Fruit fly (Drosophila melanogaster) whole organism, embryonic: ENCODE results near the gene CG7650.

Experiments
- B-H2 ChIP-seq: fragments of 200-800 bp; sonication (Bioruptor generic); optimal IDR thresholded peaks from 2 replicates; lab custom pipeline; 2018; ENCODE audit warnings: missing biosample characterization, mild to moderate bottlenecking, missing genetic modification characterization
- CG10147 ChIP-seq: fragments of 200-800 bp; sonication (Bioruptor generic); optimal IDR thresholded peaks from 2 replicates; lab custom pipeline; 2019; ENCODE audit warnings: missing biosample characterization, mild to moderate bottlenecking, missing genetic modification characterization, moderate library complexity
- CG12155 ChIP-seq: fragments of 200-800 bp; sonication (Bioruptor generic); optimal IDR thresholded peaks from 3 replicates; lab custom pipeline; 2016; ENCODE audit warnings: missing biosample characterization, missing genetic modification characterization
- CG1233 ChIP-seq: fragments of 200-800 bp; sonication (Bioruptor generic); optimal IDR thresholded peaks from 4 replicates; lab custom pipeline; 2018; ENCODE audit warnings: missing biosample characterization, mild to moderate bottlenecking, missing genetic modification characterization
- CG12769 ChIP-seq: fragments of 200-800 bp; sonication (Bioruptor generic); optimal IDR thresholded peaks from 2 replicates; lab custom pipeline; 2019; ENCODE audit warnings: missing biosample characterization, mild to moderate bottlenecking, missing genetic modification characterization, moderate library complexity
- CG14710 ChIP-seq: fragments of 200-800 bp; sonication (Bioruptor generic); optimal IDR thresholded peaks from 3 replicates; lab custom pipeline; 2019; ENCODE audit warnings: missing biosample characterization, mild to moderate bottlenecking, missing genetic modification characterization, moderate library complexity
- CG15011 ChIP-seq: fragments of 200-800 bp; sonication (Bioruptor generic); optimal IDR thresholded peaks from 3 replicates; lab custom pipeline; 2018; ENCODE audit warnings: missing biosample characterization, mild to moderate bottlenecking, missing genetic modification characterization
- CG1529 ChIP-seq: fragments of 200-800 bp; sonication (Bioruptor generic); optimal IDR thresholded peaks from 3 replicates; lab custom pipeline; 2018; ENCODE audit warnings: missing biosample characterization, missing genetic modification characterization
- CG15601 ChIP-seq: fragments of 200-800 bp; sonication (Bioruptor generic); optimal IDR thresholded peaks from 3 replicates; lab custom pipeline; 2019; ENCODE audit warnings: missing biosample characterization, mild to moderate bottlenecking, missing genetic modification characterization, moderate library complexity
- CG16813 ChIP-seq: fragments of 200-800 bp; sonication (Bioruptor generic); IDR thresholded peaks from 3 replicates; pipeline ENCODE4 v1.3.6; 2022; ENCODE audit warnings: missing biosample characterization, missing genetic modification characterization; ENCODE audit not compliant: partially characterized antibody
- CG18599 ChIP-seq: fragments of 200-800 bp; sonication (Bioruptor generic); optimal IDR thresholded peaks from 3 replicates; lab custom pipeline; 2017; ENCODE audit warnings: missing biosample characterization, missing genetic modification characterization, mild to moderate bottlenecking, moderate library complexity, missing genetic modification reagents
- CG18764 ChIP-seq: fragments of 200-800 bp; sonication (Bioruptor generic); optimal IDR thresholded peaks from 3 replicates; lab custom pipeline; 2016; ENCODE audit warnings: missing biosample characterization, missing genetic modification characterization
- CG2120 ChIP-seq: fragments of 200-800 bp; sonication (Bioruptor generic); optimal IDR thresholded peaks from 3 replicates; lab custom pipeline; 2016; ENCODE audit warnings: missing biosample characterization, missing genetic modification characterization
- CG2129 ChIP-seq: fragments of 200-800 bp; sonication (Bioruptor generic); IDR thresholded peaks from 2 replicates; pipeline ENCODE4 v1.3.6; 2022; ENCODE audit warnings: missing biosample characterization, missing genetic modification characterization; ENCODE audit not compliant: partially characterized antibody
- CG2202 ChIP-seq: fragments of 200-800 bp; sonication (Bioruptor generic); optimal IDR thresholded peaks from 2 replicates; lab custom pipeline; 2018; ENCODE audit warnings: missing biosample characterization, mild to moderate bottlenecking, missing genetic modification characterization
- CG32772 ChIP-seq: fragments of 200-800 bp; sonication (Bioruptor generic); IDR thresholded peaks from 2 replicates; pipeline ENCODE4 v1.3.6; 2022; ENCODE audit warnings: missing biosample characterization, missing genetic modification characterization
- CG34376 ChIP-seq: fragments of 200-800 bp; sonication (Bioruptor generic); optimal IDR thresholded peaks from 2 replicates; lab custom pipeline; 2018; ENCODE audit warnings: missing biosample characterization, mild to moderate bottlenecking, missing genetic modification characterization
- CG7928 ChIP-seq: fragments of 200-800 bp; sonication (Bioruptor generic); optimal IDR thresholded peaks from 2 replicates; lab custom pipeline; 2017; ENCODE audit warnings: missing biosample characterization, mild to moderate bottlenecking, missing genetic modification characterization
- Doc3 ChIP-seq: fragments of 200-800 bp; sonication (Bioruptor generic); IDR thresholded peaks from 3 replicates; pipeline ENCODE4 v1.3.6; 2022; ENCODE audit warnings: missing biosample characterization, missing genetic modification characterization; ENCODE audit not compliant: partially characterized antibody
- HLHmδ ChIP-seq: fragments of 200-800 bp; sonication (Bioruptor generic); optimal IDR thresholded peaks from 2 replicates; lab custom pipeline; 2018; ENCODE audit warnings: missing biosample characterization, mild to moderate bottlenecking, missing genetic modification characterization, moderate library complexity
- Jarid2 ChIP-seq: fragments of 200-800 bp; sonication (Bioruptor generic); optimal IDR thresholded peaks from 3 replicates; lab custom pipeline; 2017; ENCODE audit warnings: mild to moderate bottlenecking, missing biosample characterization, missing genetic modification reagents, missing genetic modification characterization
- Mrtf ChIP-seq: fragments of 200-800 bp; sonication (Bioruptor generic); IDR thresholded peaks from 3 replicates; pipeline ENCODE4 v1.3.6; 2022; ENCODE audit warnings: missing biosample characterization, missing genetic modification characterization
- Myb ChIP-seq: fragments of 200-800 bp; sonication (Bioruptor generic); optimal IDR thresholded peaks from 2 replicates; lab custom pipeline; 2016; ENCODE audit warnings: missing biosample characterization, missing genetic modification characterization
- NFAT ChIP-seq: fragments of 200-800 bp; sonication (Bioruptor generic); IDR thresholded peaks from 2 replicates; pipeline ENCODE4 v1.3.6; 2022; ENCODE audit warnings: missing biosample characterization, missing genetic modification characterization
- Nf-YA ChIP-seq: fragments of 200-800 bp; sonication (Bioruptor generic); IDR thresholded peaks from 2 replicates; pipeline ENCODE4 v1.3.6; 2022; ENCODE audit warnings: missing biosample characterization, missing genetic modification characterization
- Oli ChIP-seq: fragments of 200-800 bp; sonication (Bioruptor generic); optimal IDR thresholded peaks from 2 replicates; lab custom pipeline; 2018; ENCODE audit warnings: missing biosample characterization, mild to moderate bottlenecking, missing genetic modification characterization, moderate library complexity
- Optix ChIP-seq: fragments of 200-800 bp; sonication (Bioruptor generic); IDR thresholded peaks from 3 replicates; pipeline ENCODE4 v1.3.6; 2022; ENCODE audit warnings: missing biosample characterization, missing genetic modification characterization
- Ravus ChIP-seq: fragments of 200-800 bp; sonication (Bioruptor generic); IDR thresholded peaks from 2 replicates; pipeline ENCODE4 v1.3.6; 2022; ENCODE audit warnings: missing biosample characterization, missing genetic modification characterization
- Sin3A ChIP-seq: fragments of >200 bp; optimal IDR thresholded peaks from 2 replicates; lab custom pipeline; 2018
- Sox102F ChIP-seq: fragments of 200-800 bp; sonication (Bioruptor generic); optimal IDR thresholded peaks from 2 replicates; lab custom pipeline; 2018; ENCODE audit warnings: missing biosample characterization, mild to moderate bottlenecking, missing genetic modification characterization, moderate library complexity
- ash1 ChIP-seq: fragments of 200-800 bp; sonication (Bioruptor generic); optimal IDR thresholded peaks from 2 replicates; lab custom pipeline; 2018; ENCODE audit warnings: missing biosample characterization, mild to moderate bottlenecking, missing genetic modification characterization
- ato ChIP-seq: fragments of 200-800 bp; sonication (Bioruptor generic); IDR thresholded peaks from 2 replicates; pipeline ENCODE4 v1.3.6; 2022; ENCODE audit warnings: missing biosample characterization, missing genetic modification characterization; ENCODE audit not compliant: partially characterized antibody
- bab2 ChIP-seq: fragments of 200-800 bp; sonication (Bioruptor generic); optimal IDR thresholded peaks from 2 replicates; lab custom pipeline; 2016; ENCODE audit warnings: missing biosample characterization, missing genetic modification characterization
- br ChIP-seq: fragments of >200 bp; optimal IDR thresholded peaks from 2 replicates; lab custom pipeline; 2017
- btn ChIP-seq: fragments of 200-800 bp; sonication (Bioruptor generic); optimal IDR thresholded peaks from 2 replicates; lab custom pipeline; 2016; ENCODE audit warnings: missing biosample characterization, missing genetic modification characterization
- ftz-f1 ChIP-seq: fragments of 200-800 bp; sonication (Bioruptor generic); optimal IDR thresholded peaks from 2 replicates; lab custom pipeline; 2016; ENCODE audit warnings: missing biosample characterization, missing genetic modification characterization
- h ChIP-seq: fragments of >200 bp; optimal IDR thresholded peaks from 2 replicates; lab custom pipeline; 2017
- jigr1 ChIP-seq: fragments of 200-800 bp; sonication (Bioruptor generic); IDR thresholded peaks from 3 replicates; pipeline ENCODE4 v1.3.6; 2022; ENCODE audit warnings: missing biosample characterization, missing genetic modification characterization
- jing ChIP-seq: fragments of 200-800 bp; sonication (Bioruptor generic); optimal IDR thresholded peaks from 2 replicates; lab custom pipeline; 2018; ENCODE audit warnings: missing biosample characterization, mild to moderate bottlenecking, missing genetic modification characterization
- kni ChIP-seq: fragments of 200-800 bp; sonication (Bioruptor generic); optimal IDR thresholded peaks from 3 replicates; lab custom pipeline; 2017; ENCODE audit warnings: mild to moderate bottlenecking, missing biosample characterization, missing genetic modification reagents, missing genetic modification characterization
- lov ChIP-seq, 2 experiments: fragments of 200-800 bp in 1 of 2; fragments of >200 bp in 1 of 2; sonication (Bioruptor generic) in 1 of 2; IDR thresholded peaks in 1 of 2; optimal IDR thresholded peaks in 1 of 2; 2 replicates in 1 of 2; 3 replicates in 1 of 2; pipeline versions ENCODE4 v1.3.6 to Lab custom; 2017 to 2022; ENCODE audit warnings: missing biosample characterization in 1 of 2, missing genetic modification characterization in 1 of 2
- salm ChIP-seq: fragments of 200-800 bp; sonication (Bioruptor generic); optimal IDR thresholded peaks from 2 replicates; lab custom pipeline; 2018; ENCODE audit warnings: missing biosample characterization, mild to moderate bottlenecking, missing genetic modification characterization
- sc ChIP-seq, 3 experiments: fragments of >200 bp in 2 of 3; fragments of 200-800 bp in 1 of 3; sonication (Bioruptor generic) in 1 of 3; optimal IDR thresholded peaks; 2 replicates in 2 of 3; 3 replicates in 1 of 3; lab custom pipeline; 2017; ENCODE audit warnings: mild to moderate bottlenecking in 1 of 3, missing biosample characterization in 1 of 3, missing genetic modification characterization in 1 of 3, missing genetic modification reagents in 1 of 3
- scrt ChIP-seq: fragments of 200-800 bp; sonication (Bioruptor generic); optimal IDR thresholded peaks from 2 replicates; lab custom pipeline; 2018; ENCODE audit warnings: missing biosample characterization, mild to moderate bottlenecking, missing genetic modification characterization, moderate library complexity
- sd ChIP-seq: fragments of 200-800 bp; sonication (Bioruptor generic); optimal IDR thresholded peaks from 3 replicates; lab custom pipeline; 2018; ENCODE audit warnings: missing biosample characterization, mild to moderate bottlenecking, missing genetic modification characterization, moderate library complexity
- slbo ChIP-seq: fragments of 200-800 bp; sonication (Bioruptor generic); IDR thresholded peaks from 2 replicates; pipeline ENCODE4 v1.3.6; 2022; ENCODE audit warnings: missing biosample characterization, missing genetic modification characterization
- sna ChIP-seq: fragments of 200-800 bp; sonication (Bioruptor generic); IDR thresholded peaks from 2 replicates; pipeline ENCODE4 v1.3.6; 2022; ENCODE audit warnings: missing biosample characterization, missing genetic modification characterization; ENCODE audit not compliant: partially characterized antibody
- tap ChIP-seq: fragments of 200-800 bp; optimal IDR thresholded peaks from 3 replicates; lab custom pipeline; 2019; ENCODE audit warnings: missing biosample characterization, mild to moderate bottlenecking, missing genetic modification characterization, moderate library complexity
- tgo ChIP-seq: fragments of 200-800 bp; sonication (Bioruptor generic); IDR thresholded peaks from 3 replicates; pipeline ENCODE4 v1.3.6; 2022; ENCODE audit warnings: missing biosample characterization, missing genetic modification characterization
- zen ChIP-seq: fragments of 200-800 bp; sonication (Bioruptor generic); optimal IDR thresholded peaks from 3 replicates; lab custom pipeline; 2018; ENCODE audit warnings: missing biosample characterization, mild to moderate bottlenecking, missing genetic modification characterization, moderate library complexity

Gene CG7650

DNA sequence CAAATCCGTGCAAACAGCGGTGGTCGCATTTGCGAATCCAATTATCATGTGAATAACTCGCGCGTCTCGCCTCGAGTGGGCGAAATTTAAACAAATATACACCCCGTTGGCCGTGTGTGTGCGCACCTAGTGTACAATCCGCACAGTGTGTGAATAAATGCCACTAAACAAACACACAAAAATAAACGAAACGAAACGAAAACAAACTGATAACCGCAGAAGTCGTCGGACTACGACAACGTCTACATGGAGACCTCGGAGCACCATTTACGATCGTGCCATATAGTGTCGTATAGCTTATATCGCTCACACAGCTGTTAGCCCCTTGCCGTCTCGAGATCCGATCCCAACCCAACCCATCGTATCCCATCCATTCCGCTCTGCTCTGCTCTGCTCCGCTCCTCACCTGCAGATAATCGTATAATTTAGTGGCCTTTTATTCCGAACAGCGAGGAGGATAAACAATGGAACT is 43.7 kb downstream of the CG7650 start (continued):
- TF ChIP-seq CG16813 (GFP tag; lab: Robert Waterston, UW) (no peak), Jarid2 (no peak), bab2 (peak; percentile 74), tap (no peak), kni (GFP tag; lab: Kevin White, UChicago) (peak; percentile 85), HLHmδ (GFP tag; lab: Kevin White, UChicago) (peak; percentile 77), CG12155 (GFP tag; lab: Kevin White, UChicago) (no peak), Sox102F (GFP tag; lab: Kevin White, UChicago) (no peak), CG18599 (GFP tag; lab: Kevin White, UChicago) (peak; percentile 75), CG1233 (GFP tag; lab: Kevin White, UChicago) (peak; percentile 80), Myb (no peak), tgo (GFP tag; lab: Robert Waterston, UW) (peak; percentile 30; the same call in 1 of the 3 replicates), ato (GFP tag; lab: Robert Waterston, UW) (no peak), CG2120 (GFP tag; lab: Kevin White, UChicago) (peak; percentile 51), Sin3A (lab: Kevin White, UChicago) (no peak), ash1 (GFP tag; lab: Kevin White, UChicago) (peak; percentile 52), CG12769 (peak; percentile 96), sc (optimal IDR thresholded peaks at IDR 0.05; lab: Kevin White, UChicago) (no peak), sc (GFP tag; optimal IDR thresholded peaks at IDR 0.05; lab: Kevin White, UChicago) (no peak), sna (GFP tag; lab: Robert Waterston, UW) (no peak), jigr1 (GFP tag; lab: Robert Waterston, UW) (no peak), Oli (tag; lab: Kevin White, UChicago) (peak; percentile 51), Optix (GFP tag; lab: Robert Waterston, UW) (no peak), slbo (GFP tag; lab: Robert Waterston, UW) (0 out of 2 replicates have a peak, but pooled peaks have one; percentile 14), Nf-YA (GFP tag; lab: Robert Waterston, UW) (0 out of 2 replicates have a peak, but pooled peaks have one; percentile 45), scrt (peak; percentile 57), CG1529 (GFP tag; lab: Kevin White, UChicago) (peak; percentile 71), sd (tag; lab: Kevin White, UChicago) (peak; percentile 79), Mrtf (peak; percentile 43; the same call in 1 of the 3 replicates), NFAT (GFP tag; lab: Robert Waterston, UW) (peak; percentile 32; the same call in 1 of the 2 replicates), btn (GFP tag; lab: Kevin White, UChicago) (peak; percentile 55), br (lab: Kevin White, UChicago) (no peak), CG7928 (peak; percentile 57), ftz-f1 (GFP tag; lab: Kevin White, UChicago) (peak; percentile 62), salm (tag; lab: Kevin White, UChicago) (peak; percentile 53), CG34376 (GFP tag; lab: Kevin White, UChicago) (peak; percentile 86), CG18764 (GFP tag; lab: Kevin White, UChicago) (no peak), CG15011 (peak; percentile 74), h (no peak), CG2202 (tag; lab: Kevin White, UChicago) (peak; percentile 45), zen (tag; lab: Kevin White, UChicago) (no peak), CG15601 (tag; lab: Kevin White, UChicago) (peak; percentile 74), Doc3 (GFP tag; lab: Robert Waterston, UW) (no peak), CG14710 (tag; lab: Kevin White, UChicago) (peak; percentile 29), jing (GFP tag; lab: Kevin White, UChicago) (no peak), CG32772 (GFP tag; lab: Robert Waterston, UW) (no peak), CG10147 (no peak), B-H2 (GFP tag; lab: Kevin White, UChicago) (peak; percentile 75), Ravus (GFP tag; lab: Robert Waterston, UW) (no peak), lov (optimal IDR thresholded peaks at IDR 0.05; lab: Kevin White, UChicago) (no peak), lov (GFP tag; IDR thresholded peaks at IDR 0.05; lab: Robert Waterston, UW) (no peak), CG2129 (GFP tag; lab: Robert Waterston, UW) (no peak)
